Fruit fly (Drosophila melanogaster) S2 (cell line): ENCODE data around the gene Sur-8.

ENCODE experiments used
- CG8478 ChIP-seq: fragments of >200 bp; optimal IDR thresholded peaks from 2 replicates; lab custom pipeline; 2018
- CTCF ChIP-seq, 2 experiments: fragments of >200 bp; optimal IDR thresholded peaks; 2 replicates each; lab custom pipeline; 2018

DNA sequence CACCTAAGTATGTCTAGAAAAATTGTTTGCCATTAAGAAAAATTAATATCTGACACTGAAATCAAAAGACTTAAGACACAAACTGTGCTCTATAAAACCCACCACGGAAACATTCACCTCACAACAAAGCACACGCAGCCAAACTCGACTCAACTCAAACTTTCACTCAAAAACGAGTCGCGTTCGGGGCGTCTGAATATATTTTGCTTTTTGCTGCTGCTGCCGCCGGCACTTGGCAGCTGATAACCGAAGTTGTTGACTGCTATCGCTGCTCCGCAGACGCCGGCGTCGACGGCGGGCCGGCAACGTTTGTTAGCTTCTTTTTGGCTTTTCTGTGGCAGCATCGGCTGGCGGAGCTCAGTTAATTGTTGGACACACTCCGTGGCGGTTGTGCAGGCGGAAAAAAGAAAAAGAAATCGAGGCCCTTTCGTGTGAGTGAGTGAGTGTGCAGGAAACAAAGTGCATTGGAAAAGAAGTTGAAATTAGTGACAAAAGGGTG is 23.2 kb upstream of the Sur-8 start, which contains the start of gene cysu:
- TF ChIP-seq CG8478 (lab: Kevin White, UChicago) (no peak), CTCF (optimal IDR thresholded peaks at IDR 0.05; lab: Kevin White, UChicago) (no peak)
